Worm (Caenorhabditis elegans): Measurements from ENCODE around the gene coq-3.

Gene coq-3

ce11 chrIV:14838095-14838494 lies 42.0 kb upstream of the coq-3 start (continued):
- TF ChIP-seq elt-4 (tag; optimal IDR thresholded peaks at IDR 0.05) (no peak), mec-3 (tag; optimal IDR thresholded peaks at IDR 0.05; ENCODE audit: borderline replicate concordance) (no peak), hlh-13 (GFP tag; optimal IDR thresholded peaks at IDR 0.05) (peak; percentile 77), Y22D7AL.16 (tag; optimal IDR thresholded peaks at IDR 0.05) (peak; percentile 78), ceh-31 (tag; optimal IDR thresholded peaks at IDR 0.05) (peak; percentile 62), nhr-232 (tag; optimal IDR thresholded peaks at IDR 0.05) (peak; percentile 61), sdc-2 (tag; optimal IDR thresholded peaks at IDR 0.05) (peak; percentile 41), lin-11 (tag; optimal IDR thresholded peaks at IDR 0.05) (peak; percentile 71), hlh-15 (tag; optimal IDR thresholded peaks at IDR 0.05) (peak; percentile 30), ets-4 (tag; optimal IDR thresholded peaks at IDR 0.05) (no peak), C38D4.7 (GFP tag; optimal IDR thresholded peaks at IDR 0.05) (peak; percentile 70), sox-4 (tag; optimal IDR thresholded peaks at IDR 0.05) (peak; percentile 72), ceh-18 (tag; optimal IDR thresholded peaks at IDR 0.05) (peak; percentile 50), ceh-9 (tag; optimal IDR thresholded peaks at IDR 0.05) (no peak), tbx-2 (tag; optimal IDR thresholded peaks at IDR 0.05) (peak; percentile 76), ceh-19 (GFP tag; optimal IDR thresholded peaks at IDR 0.05) (peak; percentile 78), nfya-1 (tag; optimal IDR thresholded peaks at IDR 0.05) (peak; percentile 34), pag-3 (tag; optimal IDR thresholded peaks at IDR 0.05; ENCODE audit: borderline replicate concordance) (no peak)

ce11 chrIV:14836885-14837284 lies 40.8 kb upstream of the coq-3 start, which contains the start of gene Y57G11C.22:
TSS of gene Y57G11C.22 (plus strand) at chrIV:14837211.
- peak; percentile 37 for TF ChIP-seq unc-42 (tag; optimal IDR thresholded peaks at IDR 0.05)
- TF ChIP-seq ceh-31 (tag; optimal IDR thresholded peaks at IDR 0.05) = peak; percentile 35
- no peak for TF ChIP-seq sox-2 (GFP tag; IDR thresholded peaks at IDR 0.05)
- TF ChIP-seq nfya-1 (tag; optimal IDR thresholded peaks at IDR 0.05) = peak; percentile 11
- TF ChIP-seq unc-55 (GFP tag; optimal IDR thresholded peaks at IDR 0.05) = peak; percentile 23

- peak; percentile 13 for TF ChIP-seq nfya-1 (tag; optimal IDR thresholded peaks at IDR 0.05)
- no peak for TF ChIP-seq ahr-1 (tag; optimal IDR thresholded peaks at IDR 0.05)
- peak; percentile 21 for TF ChIP-seq ceh-31 (tag; optimal IDR thresholded peaks at IDR 0.05)
- TF ChIP-seq pax-1 (tag; optimal IDR thresholded peaks at IDR 0.05) = peak; percentile 70
Observed at ce11 chrIV:14833537-14833936, 37.4 kb upstream of the coq-3 start.

- TF ChIP-seq ceh-48 (tag; optimal IDR thresholded peaks at IDR 0.05) (no peak), fkh-6 (tag; optimal IDR thresholded peaks at IDR 0.05) (no peak), rnt-1 (tag; optimal IDR thresholded peaks at IDR 0.05) (no peak), Y22D7AL.16 (tag; optimal IDR thresholded peaks at IDR 0.05) (no peak), sdc-2 (tag; optimal IDR thresholded peaks at IDR 0.05) (no peak), elt-2 (tag; optimal IDR thresholded peaks at IDR 0.05) (no peak), tbx-2 (tag; optimal IDR thresholded peaks at IDR 0.05) (no peak), ama-1 (optimal IDR thresholded peaks at IDR 0.05) (no peak), pha-2 (tag; optimal IDR thresholded peaks at IDR 0.05) (no peak), ets-4 (tag; optimal IDR thresholded peaks at IDR 0.05) (no peak), F13H6.1 (tag; optimal IDR thresholded peaks at IDR 0.05) (no peak), npax-4 (tag; optimal IDR thresholded peaks at IDR 0.05) (no peak), ceh-18 (tag; optimal IDR thresholded peaks at IDR 0.05) (no peak), unc-3 (GFP tag; conservative IDR thresholded peaks at IDR 0.05) (no peak), unc-3 (tag; optimal IDR thresholded peaks at IDR 0.05) (no peak)
Observed at ce11 chrIV:14829026-14829425, 32.9 kb upstream of the coq-3 start, which contains the start of gene hhat-2. TSS of gene hhat-2 (minus strand) at chrIV:14829126.

ce11 chrIV:14828218-14828617 lies 32.1 kb upstream of the coq-3 start:
- TF ChIP-seq ceh-22 (tag; optimal IDR thresholded peaks at IDR 0.05) (no peak), fax-1 (tag; optimal IDR thresholded peaks at IDR 0.05) (no peak), ets-4 (tag; optimal IDR thresholded peaks at IDR 0.05) (no peak), madf-2 (tag; optimal IDR thresholded peaks at IDR 0.05) (no peak), K02D7.2 (tag; optimal IDR thresholded peaks at IDR 0.05) (no peak), sdc-2 (tag; optimal IDR thresholded peaks at IDR 0.05) (no peak)

All from whole organism, late embryonic.